Worm (Caenorhabditis elegans) whole organism, L2 larva: Measurements from ENCODE around the gene tpra-1.

Experiments used
- C34F6.9 ChIP-seq: fragments of 150-350 bp; optimal IDR thresholded peaks from 2 replicates; lab custom pipeline; 2014; ENCODE audit warnings: missing biosample characterization, missing genetic modification characterization
- F13H6.1 ChIP-seq: sonication (generic microtip); optimal IDR thresholded peaks from 2 replicates; lab custom pipeline; 2016; ENCODE audit warnings: missing genetic modification characterization, missing compliant biosample characterization
- R02D3.7 ChIP-seq: fragments of 150-350 bp; optimal IDR thresholded peaks from 2 replicates; lab custom pipeline; 2014; ENCODE audit warnings: missing biosample characterization, missing genetic modification characterization
- Y55F3AM.14 ChIP-seq: fragments of 200-800 bp; sonication (Bioruptor generic); optimal IDR thresholded peaks from 2 replicates; lab custom pipeline; 2018; ENCODE audit warnings: mild to moderate bottlenecking, missing genetic modification characterization, missing compliant biosample characterization
- alr-1 ChIP-seq: fragments of 150-350 bp; optimal IDR thresholded peaks from 2 replicates; lab custom pipeline; 2014; ENCODE audit warnings: missing biosample characterization, missing genetic modification characterization
- ama-1 ChIP-seq: fragments of 150-350 bp; optimal IDR thresholded peaks from 2 replicates; lab custom pipeline; 2018; ENCODE audit warnings: inconsistent platforms
- ceh-82 ChIP-seq: fragments of 150-350 bp; optimal IDR thresholded peaks from 2 replicates; lab custom pipeline; 2014; ENCODE audit warnings: missing biosample characterization, missing genetic modification characterization
- crh-2 ChIP-seq: sonication (generic microtip); optimal IDR thresholded peaks from 2 replicates; lab custom pipeline; 2017; ENCODE audit warnings: missing biosample characterization, missing genetic modification characterization
- dmd-4 ChIP-seq: sonication (generic microtip); optimal IDR thresholded peaks from 2 replicates; lab custom pipeline; 2017; ENCODE audit warnings: missing biosample characterization, missing genetic modification characterization
- egl-27 ChIP-seq: sonication (generic microtip); optimal IDR thresholded peaks from 3 replicates; lab custom pipeline; 2017; ENCODE audit warnings: missing biosample characterization, missing genetic modification reagents, missing genetic modification characterization
- elt-1 ChIP-seq: fragments of 150-350 bp; optimal IDR thresholded peaks from 2 replicates; lab custom pipeline; 2014; ENCODE audit warnings: missing biosample characterization, missing genetic modification characterization
- elt-3 ChIP-seq: sonication (generic microtip); optimal IDR thresholded peaks from 2 replicates; lab custom pipeline; 2017; ENCODE audit warnings: missing biosample characterization, missing genetic modification characterization
- fos-1 ChIP-seq: fragments of 150-350 bp; optimal IDR thresholded peaks from 2 replicates; lab custom pipeline; 2014; ENCODE audit warnings: missing biosample characterization, missing genetic modification characterization
- lin-13 ChIP-seq: fragments of 150-350 bp; optimal IDR thresholded peaks from 2 replicates; lab custom pipeline; 2014; ENCODE audit warnings: missing biosample characterization, missing genetic modification reagents, missing genetic modification characterization
- lsy-2 ChIP-seq, 2 experiments: fragments of 150-350 bp in 1 of 2; sonication (generic microtip) in 1 of 2; optimal IDR thresholded peaks; 2 replicates each; lab custom pipeline; 2014 to 2017; ENCODE audit warnings: missing biosample characterization in 2 of 2, missing genetic modification characterization in 2 of 2
- mab-5 ChIP-seq: fragments of 150-350 bp; optimal IDR thresholded peaks from 2 replicates; lab custom pipeline; 2014; ENCODE audit warnings: missing biosample characterization, missing genetic modification characterization
- mdl-1 ChIP-seq, 2 experiments: fragments of 150-350 bp in 1 of 2; sonication (generic microtip) in 1 of 2; optimal IDR thresholded peaks; 2 replicates each; lab custom pipeline; 2017; ENCODE audit warnings: missing biosample characterization in 2 of 2, missing genetic modification characterization in 2 of 2
- nhr-10 ChIP-seq: sonication (generic microtip); optimal IDR thresholded peaks from 2 replicates; lab custom pipeline; 2017; ENCODE audit warnings: missing biosample characterization, missing genetic modification characterization
- nhr-11 ChIP-seq: fragments of 150-350 bp; optimal IDR thresholded peaks from 2 replicates; lab custom pipeline; 2014; ENCODE audit warnings: missing biosample characterization, missing genetic modification characterization
- nhr-12 ChIP-seq: fragments of 150-350 bp; optimal IDR thresholded peaks from 2 replicates; lab custom pipeline; 2014; ENCODE audit warnings: missing biosample characterization, missing genetic modification characterization
- nhr-129 ChIP-seq: fragments of 150-350 bp; optimal IDR thresholded peaks from 2 replicates; lab custom pipeline; 2014; ENCODE audit warnings: missing biosample characterization, missing genetic modification characterization
- nhr-21 ChIP-seq: fragments of 150-350 bp; optimal IDR thresholded peaks from 2 replicates; lab custom pipeline; 2014; ENCODE audit warnings: missing biosample characterization, missing genetic modification characterization
- nhr-237 ChIP-seq: fragments of 150-350 bp; optimal IDR thresholded peaks from 2 replicates; lab custom pipeline; 2014; ENCODE audit warnings: missing biosample characterization, missing genetic modification characterization
- nhr-25 ChIP-seq: fragments of 150-350 bp; sonication (generic microtip); optimal IDR thresholded peaks from 3 replicates; lab custom pipeline; 2014; ENCODE audit warnings: missing biosample characterization, missing genetic modification characterization
- peb-1 ChIP-seq: fragments of 150-350 bp; optimal IDR thresholded peaks from 2 replicates; lab custom pipeline; 2014; ENCODE audit warnings: missing biosample characterization, missing genetic modification characterization
- sem-4 ChIP-seq: fragments of 150-350 bp; optimal IDR thresholded peaks from 2 replicates; lab custom pipeline; 2014; ENCODE audit warnings: missing biosample characterization, missing genetic modification reagents, missing genetic modification characterization
- sma-3 ChIP-seq: sonication (generic microtip); optimal IDR thresholded peaks from 2 replicates; lab custom pipeline; 2016; ENCODE audit warnings: missing genetic modification reagents, missing genetic modification characterization, missing compliant biosample characterization
- sma-9 ChIP-seq, 2 experiments: fragments of 150-350 bp in 1 of 2; sonication (generic microtip) in 1 of 2; optimal IDR thresholded peaks; 2 replicates each; lab custom pipeline; 2014 to 2016; ENCODE audit warnings: missing genetic modification characterization in 2 of 2, mild to moderate bottlenecking in 1 of 2, missing biosample characterization in 1 of 2, missing compliant biosample characterization in 1 of 2, missing genetic modification reagents in 1 of 2, moderate library complexity in 1 of 2
- snpc-4 ChIP-seq: fragments of 150-350 bp; optimal IDR thresholded peaks from 2 replicates; lab custom pipeline; 2014; ENCODE audit warnings: missing biosample characterization, missing genetic modification characterization
- unc-55 ChIP-seq: fragments of 150-350 bp; sonication (generic microtip); optimal IDR thresholded peaks from 3 replicates; lab custom pipeline; 2014; ENCODE audit warnings: missing biosample characterization, missing genetic modification reagents, missing genetic modification characterization
- unc-62 ChIP-seq: fragments of 150-350 bp; optimal IDR thresholded peaks from 2 replicates; lab custom pipeline; 2014; ENCODE audit warnings: missing biosample characterization, missing genetic modification reagents, missing genetic modification characterization
- zag-1 ChIP-seq: fragments of 150-350 bp; optimal IDR thresholded peaks from 2 replicates; lab custom pipeline; 2014; ENCODE audit warnings: missing biosample characterization, missing genetic modification characterization
- ztf-1 ChIP-seq: fragments of 200-800 bp; sonication (Bioruptor generic); conservative IDR thresholded peaks from 2 replicates; pipeline ENCODE4 v1.3.6; 2022; ENCODE audit warnings: missing genetic modification characterization, missing compliant biosample characterization
- ztf-11 ChIP-seq: sonication (generic microtip); optimal IDR thresholded peaks from 2 replicates; lab custom pipeline; 2017; ENCODE audit warnings: missing biosample characterization, missing genetic modification characterization
- ztf-4 ChIP-seq: fragments of 150-350 bp; optimal IDR thresholded peaks from 2 replicates; lab custom pipeline; 2014; ENCODE audit warnings: missing biosample characterization, missing genetic modification characterization

Gene tpra-1

DNA sequence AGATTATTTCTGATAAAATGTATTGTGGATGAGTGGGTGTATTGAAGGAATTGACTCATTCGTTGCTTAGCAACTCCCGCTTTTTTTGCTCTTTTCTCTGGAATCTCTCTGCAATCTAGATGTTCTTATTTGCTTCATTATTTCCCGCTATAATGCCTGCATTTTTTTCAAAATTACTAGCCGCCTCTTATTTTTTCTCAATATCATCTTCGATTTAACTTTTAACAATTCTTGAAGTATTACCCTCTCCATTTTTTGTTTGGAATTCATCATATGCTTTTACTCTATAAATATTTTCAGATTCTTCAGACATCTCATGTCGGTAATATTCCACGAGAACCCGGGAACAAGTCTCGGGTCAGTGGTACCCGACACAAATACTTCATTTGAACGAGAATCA, at the start of gene tpra-1:
tpra-1 (plus strand) TSS at position 301 of the 400 bp plus-strand sequence.
- no peak for TF ChIP-seq lsy-2 (tag; optimal IDR thresholded peaks at IDR 0.05; lab: Kevin White, UChicago)
- TF ChIP-seq ceh-82 (tag; lab: Kevin White, UChicago) = no peak
- TF ChIP-seq C34F6.9 (tag; lab: Kevin White, UChicago) = no peak
- TF ChIP-seq snpc-4 (tag; lab: Kevin White, UChicago) = no peak
- TF ChIP-seq egl-27 = no peak
- TF ChIP-seq nhr-25 (tag; lab: Kevin White, UChicago) = no peak
- TF ChIP-seq R02D3.7 (tag; lab: Kevin White, UChicago) = no peak
- no peak for TF ChIP-seq elt-3 (tag; lab: Kevin White, UChicago)
- TF ChIP-seq elt-1 (tag; lab: Kevin White, UChicago) = no peak
- TF ChIP-seq Y55F3AM.14 (GFP tag; lab: Kevin White, UChicago) = no peak
- TF ChIP-seq nhr-129 (tag; lab: Kevin White, UChicago) = no peak
- TF ChIP-seq sem-4 (tag; lab: Kevin White, UChicago) = no peak
- TF ChIP-seq ama-1 = no peak

DNA sequence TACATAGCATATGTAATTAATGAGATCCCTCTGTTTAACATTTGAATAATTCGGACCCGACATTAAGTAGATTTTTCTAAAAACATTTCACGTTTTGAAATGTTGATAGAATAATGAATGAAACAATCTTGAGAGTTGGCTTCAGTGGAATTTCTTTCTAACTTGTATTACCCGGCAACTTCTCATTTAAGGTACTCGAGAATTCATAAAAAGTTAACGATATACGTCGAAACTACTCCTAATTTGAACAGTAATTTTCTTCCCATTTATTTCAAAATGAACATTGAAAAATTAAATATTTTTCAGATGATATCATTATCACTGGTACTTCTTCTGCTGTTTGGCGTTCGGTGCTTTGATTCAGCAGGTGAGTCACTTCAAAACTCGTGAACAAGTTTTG, 49.5 kb upstream of the tpra-1 start, which contains the start of gene C27B7.7:
C27B7.7 (plus strand) TSS at position 301 of the 400 bp plus-strand sequence.
- TF ChIP-seq nhr-237 (tag; lab: Kevin White, UChicago) (no peak), alr-1 (tag; lab: Kevin White, UChicago) (no peak), fos-1 (tag; lab: Kevin White, UChicago) (no peak), nhr-11 (no peak), nhr-21 (no peak), C34F6.9 (tag; lab: Kevin White, UChicago) (no peak), mdl-1 (tag; optimal IDR thresholded peaks at IDR 0.05; lab: Kevin White, UChicago) (no peak), unc-62 (no peak), ztf-4 (tag; lab: Kevin White, UChicago) (no peak), sem-4 (tag; lab: Kevin White, UChicago) (no peak), peb-1 (tag; lab: Kevin White, UChicago) (no peak)

DNA sequence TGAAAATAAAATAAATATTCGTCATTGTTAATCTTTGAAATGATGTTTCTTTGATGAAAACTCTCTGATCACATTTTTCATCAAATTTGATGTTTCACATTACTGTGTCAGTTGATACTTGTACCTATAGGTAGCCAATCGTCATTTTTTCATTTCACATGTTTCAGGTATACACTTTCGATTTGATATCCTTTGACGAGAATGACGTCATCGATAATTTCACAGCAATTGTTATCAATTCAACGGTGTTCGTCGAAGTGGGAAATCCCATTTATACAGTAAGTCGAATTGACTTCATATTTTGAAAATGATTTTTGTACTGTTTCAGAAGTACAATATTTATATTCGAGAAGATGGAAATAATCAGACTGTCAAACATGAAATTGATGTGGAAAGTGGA, 42.1 kb upstream of the tpra-1 start:
- TF ChIP-seq sma-3 (GFP tag; lab: Kevin White, UChicago) (peak; percentile 67), unc-55 (GFP tag; lab: Kevin White, UChicago) (no peak)

DNA sequence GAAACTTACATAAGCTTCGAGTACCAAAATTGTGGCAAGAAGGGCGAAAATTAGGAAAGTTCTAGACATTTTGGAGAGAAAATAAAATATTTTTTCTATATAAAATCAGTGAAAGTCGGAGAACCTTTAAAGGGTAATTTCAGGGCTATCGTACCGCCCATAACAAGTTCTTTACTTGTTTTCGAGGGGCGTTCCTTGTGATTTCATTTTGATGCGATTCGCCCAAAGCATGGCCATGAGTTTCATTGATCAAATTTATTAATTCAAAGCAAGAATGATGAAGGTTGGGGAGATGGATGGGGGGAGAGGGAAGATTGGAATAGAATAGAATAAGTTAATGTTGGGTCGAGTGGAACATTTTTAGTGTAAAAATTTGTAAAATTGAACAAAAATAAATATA, 40.3 kb upstream of the tpra-1 start, which contains the start of gene C27B7.9:
C27B7.9 (minus strand) TSS at position 101 of the 400 bp plus-strand sequence.
- TF ChIP-seq nhr-11 = no peak
- TF ChIP-seq ztf-1 (GFP tag; lab: Robert Waterston, UW) = no peak
- TF ChIP-seq nhr-12 (tag; lab: Kevin White, UChicago) = no peak
- no peak for TF ChIP-seq snpc-4 (tag; lab: Kevin White, UChicago)
- no peak for TF ChIP-seq lin-13
- TF ChIP-seq mab-5 (tag; lab: Kevin White, UChicago) = no peak
- no peak for TF ChIP-seq ztf-11 (tag; lab: Kevin White, UChicago)
- TF ChIP-seq nhr-129 (tag; lab: Kevin White, UChicago) = no peak
- no peak for TF ChIP-seq mdl-1 (tag; optimal IDR thresholded peaks at IDR 0.05; lab: Kevin White, UChicago)

DNA sequence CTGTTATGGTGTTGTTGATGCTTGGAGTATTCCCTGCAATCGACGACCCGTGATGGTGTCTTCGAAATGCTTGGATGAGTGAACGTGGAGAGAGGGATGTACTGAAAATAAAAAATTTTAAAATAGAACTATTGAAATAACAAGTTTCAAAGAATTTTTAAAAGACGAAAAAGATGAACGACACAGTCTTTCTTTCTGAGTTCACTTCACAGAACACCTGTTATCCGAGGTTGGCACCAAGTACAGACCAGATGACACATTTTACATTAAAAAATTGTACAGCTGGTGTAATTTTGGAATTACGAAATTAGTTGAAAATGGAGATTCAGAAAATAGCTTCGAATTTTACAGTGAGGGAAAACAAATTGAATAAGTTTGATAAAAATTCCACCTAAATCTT, 37.5 kb upstream of the tpra-1 start, which contains the start of gene rap-1:
rap-1 (minus strand) TSS at position 101 of the 400 bp plus-strand sequence.
- TF ChIP-seq F13H6.1 (tag; lab: Kevin White, UChicago) = no peak
- TF ChIP-seq zag-1 = no peak
- no peak for TF ChIP-seq nhr-10 (tag; lab: Kevin White, UChicago)
- no peak for TF ChIP-seq dmd-4 (tag; lab: Kevin White, UChicago)
- no peak for TF ChIP-seq ama-1
- no peak for TF ChIP-seq sma-3 (GFP tag; lab: Kevin White, UChicago)
- no peak for TF ChIP-seq ztf-4 (tag; lab: Kevin White, UChicago)

DNA sequence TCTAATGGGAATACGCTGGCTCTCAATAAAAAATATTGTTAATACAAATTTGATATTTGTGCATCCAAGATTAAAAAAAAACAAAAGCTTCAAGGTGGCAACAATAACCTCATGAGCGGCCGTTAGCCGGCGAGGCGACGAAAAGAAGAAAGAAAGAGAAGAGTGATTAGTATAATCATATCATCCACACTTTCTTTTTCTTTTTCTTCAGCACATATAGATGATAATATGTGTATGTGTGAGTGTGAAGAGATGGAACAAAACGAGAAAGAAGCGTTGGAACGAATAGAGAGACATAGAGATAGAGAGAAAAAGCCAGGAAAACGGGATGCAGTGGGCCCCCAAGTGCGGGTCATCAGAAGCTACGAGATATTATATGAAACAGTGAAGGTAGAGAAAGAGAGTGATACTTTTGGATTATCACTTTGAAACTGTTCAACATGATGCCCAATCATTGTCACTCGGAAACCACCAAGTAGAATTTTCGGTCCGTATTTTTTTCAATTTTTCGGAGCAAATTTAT, 35.9 kb upstream of the tpra-1 start:
- TF ChIP-seq sma-9 (GFP tag; optimal IDR thresholded peaks at IDR 0.05; lab: Kevin White, UChicago) = peak; percentile 28
- no peak for TF ChIP-seq sma-9 (tag; optimal IDR thresholded peaks at IDR 0.05; lab: Kevin White, UChicago)
- TF ChIP-seq crh-2 = peak; percentile 4
- peak; percentile 12 for TF ChIP-seq fos-1 (tag; lab: Kevin White, UChicago)
- TF ChIP-seq lsy-2 (tag; optimal IDR thresholded peaks at IDR 0.05; lab: Kevin White, UChicago) = peak in 1 of 2 experiments; percentile 49
- TF ChIP-seq nhr-12 (tag; lab: Kevin White, UChicago) = no peak
- peak; percentile 38 for TF ChIP-seq F13H6.1 (tag; lab: Kevin White, UChicago)
- no peak for TF ChIP-seq sma-3 (GFP tag; lab: Kevin White, UChicago)
- TF ChIP-seq nhr-21 = peak; percentile 13
- no peak for TF ChIP-seq elt-3 (tag; lab: Kevin White, UChicago)
- TF ChIP-seq alr-1 (tag; lab: Kevin White, UChicago) = no peak
- TF ChIP-seq C34F6.9 (tag; lab: Kevin White, UChicago) = peak; percentile 28
- TF ChIP-seq lin-13 = peak; percentile 29
- peak; percentile 6 for TF ChIP-seq unc-55 (GFP tag; lab: Kevin White, UChicago)
